Fruit fly (Drosophila melanogaster) whole organism, embryonic: ENCODE measurements around the gene Cep97.
A peak's percentile ranks its signal among the peaks of the same experiment; 100 is the strongest.

Experiments used
- Ada2b ChIP-seq: fragments of 200-800 bp; sonication (Bioruptor generic); IDR thresholded peaks from 2 replicates; pipeline ENCODE4 v1.3.6; 2022; ENCODE audit warnings: missing biosample characterization, missing genetic modification characterization
- Aef1 ChIP-seq: fragments of 200-800 bp; sonication (Bioruptor generic); IDR thresholded peaks from 3 replicates; pipeline ENCODE4 v1.3.6; 2022; ENCODE audit warnings: missing biosample characterization, missing genetic modification characterization
- Asciz ChIP-seq: fragments of 200-800 bp; sonication (Bioruptor generic); optimal IDR thresholded peaks from 2 replicates; lab custom pipeline; 2017; ENCODE audit warnings: missing biosample characterization, mild to moderate bottlenecking, missing genetic modification characterization, missing genetic modification reagents
- Bgb ChIP-seq: fragments of 200-800 bp; sonication (Bioruptor generic); IDR thresholded peaks from 2 replicates; pipeline ENCODE4 v1.3.6; 2022; ENCODE audit warnings: missing biosample characterization, missing genetic modification characterization; ENCODE audit not compliant: partially characterized antibody
- CG10274 ChIP-seq: fragments of 200-800 bp; sonication (Bioruptor generic); optimal IDR thresholded peaks from 3 replicates; lab custom pipeline; 2017; ENCODE audit warnings: missing biosample characterization, mild to moderate bottlenecking, missing genetic modification characterization
- CG10366 ChIP-seq: fragments of 200-800 bp; sonication (Bioruptor generic); IDR thresholded peaks from 2 replicates; pipeline ENCODE4 v1.3.6; 2022; ENCODE audit warnings: missing biosample characterization, missing genetic modification characterization
- CG11696 ChIP-seq: fragments of 200-800 bp; sonication (Bioruptor generic); IDR thresholded peaks from 2 replicates; pipeline ENCODE4 v1.3.6; 2022; ENCODE audit warnings: missing biosample characterization, missing genetic modification characterization
- CG11723 ChIP-seq: fragments of 200-800 bp; sonication (Bioruptor generic); optimal IDR thresholded peaks from 2 replicates; lab custom pipeline; 2017; ENCODE audit warnings: missing biosample characterization, mild to moderate bottlenecking, missing genetic modification characterization
- CG13624 ChIP-seq: fragments of 200-800 bp; sonication (Bioruptor generic); optimal IDR thresholded peaks from 2 replicates; lab custom pipeline; 2016; ENCODE audit warnings: missing biosample characterization, missing genetic modification characterization
- CG15269 ChIP-seq: fragments of 200-800 bp; sonication (Bioruptor generic); optimal IDR thresholded peaks from 2 replicates; lab custom pipeline; 2018; ENCODE audit warnings: missing biosample characterization, mild to moderate bottlenecking, missing genetic modification characterization, moderate library complexity
- CG1603 ChIP-seq: fragments of 200-800 bp; sonication (Bioruptor generic); optimal IDR thresholded peaks from 2 replicates; lab custom pipeline; 2019; ENCODE audit warnings: missing biosample characterization, mild to moderate bottlenecking, missing genetic modification characterization, moderate library complexity
- CG17612 ChIP-seq: fragments of 200-800 bp; sonication (Bioruptor generic); IDR thresholded peaks from 2 replicates; pipeline ENCODE4 v1.3.6; 2022; ENCODE audit warnings: missing biosample characterization, missing genetic modification characterization
- CG17802 ChIP-seq: fragments of 200-800 bp; sonication (Bioruptor generic); optimal IDR thresholded peaks from 2 replicates; lab custom pipeline; 2018; ENCODE audit warnings: missing biosample characterization, mild to moderate bottlenecking, missing genetic modification characterization, moderate library complexity
- CG31388 ChIP-seq: fragments of 200-800 bp; sonication (Bioruptor generic); optimal IDR thresholded peaks from 2 replicates; lab custom pipeline; 2016; ENCODE audit warnings: missing biosample characterization, missing genetic modification characterization
- CG3281 ChIP-seq: fragments of 200-800 bp; sonication (Bioruptor generic); optimal IDR thresholded peaks from 3 replicates; lab custom pipeline; 2017; ENCODE audit warnings: missing biosample characterization, mild to moderate bottlenecking, missing genetic modification characterization
- CG3407 ChIP-seq: fragments of 200-800 bp; sonication (Bioruptor generic); optimal IDR thresholded peaks from 2 replicates; lab custom pipeline; 2018; ENCODE audit warnings: missing biosample characterization, mild to moderate bottlenecking, missing genetic modification characterization
- CG42726 ChIP-seq: fragments of 200-800 bp; sonication (Bioruptor generic); IDR thresholded peaks from 2 replicates; pipeline ENCODE4 v1.3.6; 2022; ENCODE audit warnings: missing biosample characterization, missing genetic modification characterization; ENCODE audit not compliant: partially characterized antibody
- CG4730 ChIP-seq: fragments of 200-800 bp; sonication (Bioruptor generic); IDR thresholded peaks from 2 replicates; pipeline ENCODE4 v1.3.6; 2022; ENCODE audit warnings: missing biosample characterization, missing genetic modification characterization
- CG6254 ChIP-seq: fragments of 200-800 bp; sonication (Bioruptor generic); optimal IDR thresholded peaks from 3 replicates; lab custom pipeline; 2017; ENCODE audit warnings: mild to moderate bottlenecking, missing biosample characterization, missing genetic modification reagents, missing genetic modification characterization
- CG7928 ChIP-seq: fragments of 200-800 bp; sonication (Bioruptor generic); optimal IDR thresholded peaks from 2 replicates; lab custom pipeline; 2017; ENCODE audit warnings: missing biosample characterization, mild to moderate bottlenecking, missing genetic modification characterization
- CG8089 ChIP-seq: fragments of 200-800 bp; sonication (Bioruptor generic); optimal IDR thresholded peaks from 3 replicates; lab custom pipeline; 2016; ENCODE audit warnings: missing biosample characterization, missing genetic modification characterization
- CG9437 ChIP-seq: fragments of 200-800 bp; sonication (Bioruptor generic); optimal IDR thresholded peaks from 2 replicates; lab custom pipeline; 2018; ENCODE audit warnings: missing biosample characterization, mild to moderate bottlenecking, missing genetic modification characterization
- CG9876 ChIP-seq: fragments of 200-800 bp; sonication (Bioruptor generic); optimal IDR thresholded peaks from 2 replicates; lab custom pipeline; 2016; ENCODE audit warnings: missing biosample characterization, missing genetic modification characterization
- Dad ChIP-seq: fragments of 200-800 bp; sonication (Bioruptor generic); optimal IDR thresholded peaks from 3 replicates; lab custom pipeline; 2016; ENCODE audit warnings: missing biosample characterization, missing genetic modification characterization
- Gug ChIP-seq: fragments of 200-800 bp; sonication (Bioruptor generic); IDR thresholded peaks from 4 replicates; pipeline ENCODE4 v1.3.6; 2022; ENCODE audit warnings: missing biosample characterization, missing genetic modification characterization
- HLH54F ChIP-seq: fragments of 200-800 bp; sonication (Bioruptor generic); optimal IDR thresholded peaks from 3 replicates; lab custom pipeline; 2016; ENCODE audit warnings: missing biosample characterization, missing genetic modification characterization
- Kr ChIP-seq: fragments of 200-800 bp; sonication (Bioruptor generic); optimal IDR thresholded peaks from 2 replicates; lab custom pipeline; 2017; ENCODE audit warnings: missing biosample characterization, mild to moderate bottlenecking, missing genetic modification characterization
- MBD-R2 ChIP-seq: fragments of 200-800 bp; sonication (Bioruptor generic); IDR thresholded peaks from 2 replicates; pipeline ENCODE4 v1.3.6; 2022; ENCODE audit warnings: missing biosample characterization, missing genetic modification characterization
- Mrtf ChIP-seq: fragments of 200-800 bp; sonication (Bioruptor generic); IDR thresholded peaks from 3 replicates; pipeline ENCODE4 v1.3.6; 2022; ENCODE audit warnings: missing biosample characterization, missing genetic modification characterization
- Nf-YA ChIP-seq: fragments of 200-800 bp; sonication (Bioruptor generic); IDR thresholded peaks from 2 replicates; pipeline ENCODE4 v1.3.6; 2022; ENCODE audit warnings: missing biosample characterization, missing genetic modification characterization
- Ravus ChIP-seq: fragments of 200-800 bp; sonication (Bioruptor generic); IDR thresholded peaks from 2 replicates; pipeline ENCODE4 v1.3.6; 2022; ENCODE audit warnings: missing biosample characterization, missing genetic modification characterization
- Rx ChIP-seq: fragments of 200-800 bp; sonication (Bioruptor generic); IDR thresholded peaks from 2 replicates; pipeline ENCODE4 v1.3.6; 2022; ENCODE audit warnings: missing biosample characterization, missing genetic modification characterization
- Taf1 ChIP-seq: fragments of 200-800 bp; sonication (Bioruptor generic); IDR thresholded peaks from 2 replicates; pipeline ENCODE4 v1.3.6; 2022; ENCODE audit warnings: missing biosample characterization, missing genetic modification characterization
- ash1 ChIP-seq: fragments of 200-800 bp; sonication (Bioruptor generic); optimal IDR thresholded peaks from 2 replicates; lab custom pipeline; 2018; ENCODE audit warnings: missing biosample characterization, mild to moderate bottlenecking, missing genetic modification characterization
- caup ChIP-seq: fragments of 200-800 bp; sonication (Bioruptor generic); optimal IDR thresholded peaks from 3 replicates; lab custom pipeline; 2017; ENCODE audit warnings: missing biosample characterization, mild to moderate bottlenecking, missing genetic modification characterization, moderate library complexity; ENCODE audit not compliant: severe bottlenecking
- chinmo ChIP-seq: fragments of 200-800 bp; sonication (Bioruptor generic); IDR thresholded peaks from 4 replicates; pipeline ENCODE4 v1.3.6; 2022; ENCODE audit warnings: missing biosample characterization, missing genetic modification characterization; ENCODE audit not compliant: partially characterized antibody
- crc ChIP-seq: fragments of 200-800 bp; sonication (Bioruptor generic); optimal IDR thresholded peaks from 2 replicates; lab custom pipeline; 2016; ENCODE audit warnings: missing biosample characterization, missing genetic modification characterization
- croc ChIP-seq: fragments of 200-800 bp; sonication (Bioruptor generic); conservative IDR thresholded peaks from 3 replicates; pipeline ENCODE4 v1.3.6; 2022; ENCODE audit warnings: missing biosample characterization, missing genetic modification characterization
- dm ChIP-seq: fragments of 200-800 bp; sonication (Bioruptor generic); optimal IDR thresholded peaks from 3 replicates; lab custom pipeline; 2016; ENCODE audit warnings: missing biosample characterization, missing genetic modification characterization
- emc ChIP-seq: fragments of 200-800 bp; sonication (Bioruptor generic); optimal IDR thresholded peaks from 2 replicates; lab custom pipeline; 2016; ENCODE audit warnings: missing biosample characterization, missing genetic modification characterization
- fd3F ChIP-seq: fragments of 200-800 bp; sonication (Bioruptor generic); optimal IDR thresholded peaks from 2 replicates; lab custom pipeline; 2018; ENCODE audit warnings: missing biosample characterization, mild to moderate bottlenecking, missing genetic modification characterization, moderate library complexity
- gro ChIP-seq: fragments of 200-800 bp; sonication (Bioruptor generic); optimal IDR thresholded peaks from 2 replicates; lab custom pipeline; 2016; ENCODE audit warnings: missing biosample characterization, missing genetic modification characterization
- hb ChIP-seq: fragments of 200-800 bp; sonication (Bioruptor generic); IDR thresholded peaks from 3 replicates; pipeline ENCODE4 v1.3.6; 2022; ENCODE audit warnings: missing biosample characterization, missing genetic modification characterization; ENCODE audit not compliant: partially characterized antibody
- kni ChIP-seq: fragments of 200-800 bp; sonication (Bioruptor generic); optimal IDR thresholded peaks from 3 replicates; lab custom pipeline; 2017; ENCODE audit warnings: mild to moderate bottlenecking, missing biosample characterization, missing genetic modification reagents, missing genetic modification characterization
- mld ChIP-seq: fragments of 200-800 bp; sonication (Bioruptor generic); IDR thresholded peaks from 3 replicates; pipeline ENCODE4 v1.3.6; 2022; ENCODE audit warnings: missing biosample characterization, missing genetic modification characterization; ENCODE audit not compliant: partially characterized antibody
- onecut ChIP-seq: fragments of 200-800 bp; sonication (Bioruptor generic); IDR thresholded peaks from 2 replicates; pipeline ENCODE4 v1.3.6; 2022; ENCODE audit warnings: missing biosample characterization, missing genetic modification characterization
- peb ChIP-seq: fragments of 200-800 bp; sonication (Bioruptor generic); IDR thresholded peaks from 2 replicates; pipeline ENCODE4 v1.3.6; 2022; ENCODE audit warnings: missing biosample characterization, missing genetic modification characterization
- pho ChIP-seq: fragments of 200-800 bp; sonication (Bioruptor generic); optimal IDR thresholded peaks from 2 replicates; lab custom pipeline; 2016; ENCODE audit warnings: missing biosample characterization, missing genetic modification characterization
- psq ChIP-seq: fragments of 200-800 bp; sonication (Bioruptor generic); optimal IDR thresholded peaks from 2 replicates; lab custom pipeline; 2017; ENCODE audit warnings: missing biosample characterization, missing genetic modification characterization
- sqz ChIP-seq: fragments of 200-800 bp; sonication (Bioruptor generic); optimal IDR thresholded peaks from 3 replicates; lab custom pipeline; 2018; ENCODE audit warnings: missing biosample characterization, mild to moderate bottlenecking, missing genetic modification characterization
- tx ChIP-seq: fragments of 200-800 bp; sonication (Bioruptor generic); optimal IDR thresholded peaks from 2 replicates; lab custom pipeline; 2016; ENCODE audit warnings: missing biosample characterization, missing genetic modification characterization
- z ChIP-seq: fragments of 200-800 bp; sonication (Bioruptor generic); IDR thresholded peaks from 3 replicates; pipeline ENCODE4 v1.3.6; 2022; ENCODE audit warnings: missing biosample characterization, missing genetic modification characterization

Gene Cep97

DNA sequence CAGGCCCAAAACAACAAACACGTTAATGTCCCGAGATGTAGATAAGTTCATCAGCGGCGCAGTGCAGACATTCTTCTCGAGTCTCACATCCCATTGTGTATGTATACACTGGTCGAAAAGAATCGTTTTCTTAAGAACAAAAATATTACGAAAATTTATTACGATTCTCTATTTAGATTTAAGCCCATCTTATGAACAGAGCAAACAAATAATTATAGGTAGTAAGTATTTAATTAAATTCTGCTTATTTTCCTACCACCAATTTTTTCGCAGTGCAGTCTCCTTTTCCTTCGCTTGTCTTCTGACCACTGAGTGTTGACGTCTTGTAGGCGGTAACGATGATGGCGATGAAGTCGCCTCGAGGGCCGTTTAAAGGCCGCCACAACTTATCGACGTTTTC, 6.1 kb upstream of the Cep97 start (continued):
- TF ChIP-seq CG31388 (GFP tag; lab: Kevin White, UChicago) = no peak
- no peak for TF ChIP-seq Aef1
- no peak for TF ChIP-seq Nf-YA (GFP tag; lab: Robert Waterston, UW)
- no peak for TF ChIP-seq mld
- TF ChIP-seq CG10366 (GFP tag; lab: Robert Waterston, UW) = no peak
- no peak for TF ChIP-seq CG42726 (GFP tag; lab: Robert Waterston, UW)
- no peak for TF ChIP-seq CG9876
- no peak for TF ChIP-seq CG9437
- TF ChIP-seq CG13624 (GFP tag; lab: Kevin White, UChicago) = no peak
- no peak for TF ChIP-seq Dad (GFP tag; lab: Kevin White, UChicago)
- peak; percentile 67 for TF ChIP-seq croc (GFP tag; lab: Robert Waterston, UW)
- no peak for TF ChIP-seq CG10274 (GFP tag; lab: Kevin White, UChicago)
- TF ChIP-seq z (GFP tag; lab: Robert Waterston, UW) = no peak
- TF ChIP-seq CG15269 = no peak
- TF ChIP-seq CG3281 (GFP tag; lab: Kevin White, UChicago) = no peak
- no peak for TF ChIP-seq pho (GFP tag; lab: Kevin White, UChicago)
- peak; percentile 68 for TF ChIP-seq CG1603 (tag; lab: Kevin White, UChicago)
- no peak for TF ChIP-seq CG11723 (GFP tag; lab: Kevin White, UChicago)
- TF ChIP-seq CG7928 (GFP tag; lab: Kevin White, UChicago) = no peak
- TF ChIP-seq CG17802 (tag; lab: Kevin White, UChicago) = no peak
- TF ChIP-seq CG3407 (GFP tag; lab: Kevin White, UChicago) = no peak
- no peak; the same call in 3 of the 4 replicates for TF ChIP-seq Gug (GFP tag; lab: Robert Waterston, UW)
- TF ChIP-seq tx = no peak
- TF ChIP-seq Taf1 (GFP tag; lab: Robert Waterston, UW) = no peak
- no peak for TF ChIP-seq emc
- no peak for TF ChIP-seq Bgb (GFP tag; lab: Robert Waterston, UW)
- no peak for TF ChIP-seq psq (GFP tag; lab: Kevin White, UChicago)
- no peak for TF ChIP-seq CG11696 (GFP tag; lab: Robert Waterston, UW)
- no peak for TF ChIP-seq kni
- TF ChIP-seq fd3F = no peak
- TF ChIP-seq CG8089 (GFP tag; lab: Kevin White, UChicago) = peak; percentile 36
- no peak for TF ChIP-seq gro (GFP tag; lab: Kevin White, UChicago)
- no peak for TF ChIP-seq Kr (GFP tag; lab: Kevin White, UChicago)
- TF ChIP-seq Asciz (GFP tag; lab: Kevin White, UChicago) = no peak
- no peak for TF ChIP-seq CG4730
- TF ChIP-seq caup (GFP tag; lab: Kevin White, UChicago) = no peak
- TF ChIP-seq peb = no peak
- no peak for TF ChIP-seq ash1 (GFP tag; lab: Kevin White, UChicago)
- no peak for TF ChIP-seq Ravus
- no peak for TF ChIP-seq sqz (GFP tag; lab: Kevin White, UChicago)
- TF ChIP-seq dm = no peak
- no peak for TF ChIP-seq HLH54F
- no peak for TF ChIP-seq MBD-R2 (GFP tag; lab: Robert Waterston, UW)
- peak; percentile 14 for TF ChIP-seq crc (GFP tag; lab: Kevin White, UChicago)
- TF ChIP-seq CG6254 = no peak
- TF ChIP-seq Mrtf = no peak
- TF ChIP-seq CG17612 = no peak
- peak; percentile 31; the same call in 1 of the 2 replicates for TF ChIP-seq onecut
- no peak for TF ChIP-seq hb
- no peak for TF ChIP-seq Ada2b (GFP tag; lab: Robert Waterston, UW)
- TF ChIP-seq chinmo (GFP tag; lab: Robert Waterston, UW) = no peak
- TF ChIP-seq Rx (GFP tag; lab: Robert Waterston, UW) = peak; percentile 29
